Fruit fly (Drosophila melanogaster) Kc167 (cell line): ENCODE results near the gene Cerk.

Experiments used
- h ChIP-seq: fragments of >200 bp; optimal IDR thresholded peaks from 3 replicates; lab custom pipeline; 2018; ENCODE audit warnings: missing external identifiers
- psq ChIP-seq: fragments of >200 bp; optimal IDR thresholded peaks from 2 replicates; lab custom pipeline; 2017; ENCODE audit warnings: missing external identifiers
- ttk ChIP-seq: sonication (Bioruptor generic); optimal IDR thresholded peaks from 2 replicates; lab custom pipeline; 2017; ENCODE audit warnings: missing external identifiers

DNA sequence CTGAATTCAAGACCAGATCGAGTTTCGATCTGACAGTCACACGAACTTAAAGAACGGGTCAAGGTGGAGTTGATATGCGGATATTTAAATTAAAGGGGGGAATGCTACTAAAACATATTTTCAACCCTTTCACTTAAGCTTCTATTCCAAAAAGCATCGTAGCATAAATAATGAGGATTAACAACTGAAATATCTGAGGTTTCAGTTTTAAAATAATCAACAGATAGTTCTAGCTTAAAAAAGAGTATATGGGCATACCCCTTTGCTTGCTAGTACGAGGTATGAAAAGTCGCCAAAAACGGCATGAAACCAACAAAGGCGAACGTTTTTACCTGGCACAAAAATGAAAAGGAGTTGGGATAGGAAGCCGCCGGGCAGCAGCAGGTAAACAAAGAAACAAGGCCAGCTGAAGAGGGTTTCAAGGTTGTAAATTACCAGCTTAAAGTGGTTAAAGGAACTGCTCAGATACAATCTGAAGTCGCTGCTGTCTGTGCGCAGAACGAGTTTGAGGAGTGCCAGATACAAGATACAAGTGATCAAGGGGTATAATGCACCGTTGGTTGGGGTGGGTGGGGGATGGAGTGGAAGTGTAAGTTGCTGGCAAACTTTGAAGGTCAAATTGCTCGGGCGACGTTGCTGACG is 36.2 kb downstream of the Cerk start:
- no peak for TF ChIP-seq psq (lab: Kevin White, UChicago)
- no peak for TF ChIP-seq h (lab: Kevin White, UChicago)
- no peak for TF ChIP-seq ttk (lab: Kevin White, UChicago)
